Worm (Caenorhabditis elegans) whole organism, young adult: Measurements from ENCODE around the gene ppgn-1.

Experiments used
- B0019.2 ChIP-seq: fragments of 200-800 bp; sonication (Bioruptor generic); conservative IDR thresholded peaks from 2 replicates; pipeline ENCODE4 v1.3.6; 2022; ENCODE audit warnings: missing genetic modification reagents, missing genetic modification characterization, missing compliant biosample characterization
- B0035.1 ChIP-seq: sonication (generic microtip); optimal IDR thresholded peaks from 2 replicates; lab custom pipeline; 2016; ENCODE audit warnings: missing genetic modification characterization, mild to moderate bottlenecking, missing compliant biosample characterization, missing genotype, missing genetic modification reagents
- D2030.7 ChIP-seq: fragments of 200-800 bp; sonication (Bioruptor generic); IDR thresholded peaks from 2 replicates; pipeline ENCODE4 v1.3.6; 2022; ENCODE audit warnings: missing genetic modification reagents, missing genetic modification characterization, missing compliant biosample characterization
- F10E7.11 ChIP-seq: sonication (generic microtip); optimal IDR thresholded peaks from 2 replicates; lab custom pipeline; 2017; ENCODE audit warnings: mild to moderate bottlenecking, missing genetic modification characterization, moderate library complexity, missing compliant biosample characterization
- F23B12.7 ChIP-seq: sonication (generic microtip); optimal IDR thresholded peaks from 2 replicates; lab custom pipeline; 2017; ENCODE audit warnings: missing genetic modification characterization, mild to moderate bottlenecking, missing compliant biosample characterization, antibody characterized with exemption, moderate library complexity; ENCODE audit not compliant: insufficient read depth
- F52B5.7 ChIP-seq: sonication (generic microtip); optimal IDR thresholded peaks from 2 replicates; lab custom pipeline; 2016; ENCODE audit warnings: mild to moderate bottlenecking, missing genetic modification characterization, missing compliant biosample characterization
- K12H6.12 ChIP-seq: fragments of 200-800 bp; sonication (Bioruptor generic); optimal IDR thresholded peaks from 2 replicates; lab custom pipeline; 2018; ENCODE audit warnings: mild to moderate bottlenecking, missing genetic modification characterization, missing compliant biosample characterization
- T26A5.8 ChIP-seq: sonication (generic microtip); optimal IDR thresholded peaks from 2 replicates; lab custom pipeline; 2016; ENCODE audit warnings: missing genetic modification characterization, missing compliant biosample characterization
- Y53G8AR.9 ChIP-seq: fragments of 200-800 bp; sonication (Bioruptor generic); conservative IDR thresholded peaks from 2 replicates; pipeline ENCODE4 v1.3.6; 2022; ENCODE audit warnings: missing genetic modification reagents, missing genetic modification characterization, missing compliant biosample characterization
- Y67H2A.10 ChIP-seq: fragments of 200-800 bp; sonication (Bioruptor generic); conservative IDR thresholded peaks from 2 replicates; pipeline ENCODE4 v1.3.6; 2022; ENCODE audit warnings: missing genetic modification reagents, missing genetic modification characterization, missing compliant biosample characterization
- ZK185.1 ChIP-seq: sonication (generic microtip); optimal IDR thresholded peaks from 2 replicates; lab custom pipeline; 2016; ENCODE audit warnings: mild to moderate bottlenecking, missing genetic modification characterization, missing compliant biosample characterization; ENCODE audit not compliant: poor library complexity, severe bottlenecking
- akir-1 ChIP-seq: fragments of 200-800 bp; sonication (Bioruptor generic); optimal IDR thresholded peaks from 2 replicates; lab custom pipeline; 2018; ENCODE audit warnings: mild to moderate bottlenecking, missing genetic modification characterization, moderate library complexity, missing compliant biosample characterization
- ama-1 ChIP-seq, 3 experiments: fragments of 150-350 bp in 1 of 3; sonication (generic microtip) in 2 of 3; optimal IDR thresholded peaks; 2 replicates each; lab custom pipeline; 2014 to 2018; ENCODE audit warnings: missing biosample characterization in 2 of 3, missing genetic modification characterization in 2 of 3, missing genetic modification reagents in 2 of 3
- atf-7 ChIP-seq: sonication (generic microtip); optimal IDR thresholded peaks from 2 replicates; lab custom pipeline; 2017; ENCODE audit warnings: mild to moderate bottlenecking, missing genetic modification characterization, missing compliant biosample characterization
- athp-1 ChIP-seq: sonication (generic microtip); optimal IDR thresholded peaks from 2 replicates; lab custom pipeline; 2017; ENCODE audit warnings: mild to moderate bottlenecking, missing genetic modification characterization, missing compliant biosample characterization
- ceh-58 ChIP-seq: fragments of 200-800 bp; sonication (Bioruptor generic); IDR thresholded peaks from 2 replicates; pipeline ENCODE4 v1.3.6; 2022; ENCODE audit warnings: missing genetic modification characterization, missing compliant biosample characterization
- chd-7 ChIP-seq: sonication (generic microtip); optimal IDR thresholded peaks from 2 replicates; lab custom pipeline; 2016; ENCODE audit warnings: mild to moderate bottlenecking, missing genetic modification characterization, moderate library complexity, missing compliant biosample characterization
- die-1 ChIP-seq: sonication (generic microtip); optimal IDR thresholded peaks from 2 replicates; lab custom pipeline; 2016; ENCODE audit warnings: missing genotype, mild to moderate bottlenecking, missing genetic modification characterization, missing compliant biosample characterization
- efl-1 ChIP-seq: fragments of 150-350 bp; optimal IDR thresholded peaks from 2 replicates; lab custom pipeline; 2014; ENCODE audit warnings: missing biosample characterization, missing genetic modification reagents, missing genetic modification characterization
- gei-17 ChIP-seq: fragments of 200-800 bp; sonication (Bioruptor generic); optimal IDR thresholded peaks from 2 replicates; lab custom pipeline; 2018; ENCODE audit warnings: mild to moderate bottlenecking, missing genetic modification characterization, missing compliant biosample characterization
- him-1 ChIP-seq: sonication (generic microtip); optimal IDR thresholded peaks from 2 replicates; lab custom pipeline; 2016; ENCODE audit warnings: missing genotype, missing genetic modification reagents, missing genetic modification characterization, missing compliant biosample characterization
- hmg-1.2 ChIP-seq: fragments of 200-800 bp; sonication (Bioruptor generic); IDR thresholded peaks from 2 replicates; pipeline ENCODE4 v1.3.6; 2022; ENCODE audit warnings: missing genetic modification reagents, missing genetic modification characterization, missing compliant biosample characterization
- hsf-1 ChIP-seq: fragments of 200-800 bp; sonication (Bioruptor generic); IDR thresholded peaks from 2 replicates; pipeline ENCODE4 v1.3.6; 2022; ENCODE audit warnings: missing genetic modification reagents, missing genetic modification characterization, missing compliant biosample characterization
- lin-26 ChIP-seq: fragments of 200-800 bp; sonication (Bioruptor generic); IDR thresholded peaks from 2 replicates; pipeline ENCODE4 v1.3.6; 2022; ENCODE audit warnings: missing genetic modification reagents, missing genetic modification characterization, missing compliant biosample characterization
- lin-35 ChIP-seq, 3 experiments: fragments of 150-350 bp in 2 of 3; sonication (generic microtip) in 1 of 3; optimal IDR thresholded peaks; 2 replicates each; lab custom pipeline; 2014 to 2018; ENCODE audit warnings: missing biosample characterization in 3 of 3, missing genetic modification characterization in 3 of 3, missing genetic modification reagents in 3 of 3
- lin-40 ChIP-seq: sonication (generic microtip); optimal IDR thresholded peaks from 2 replicates; lab custom pipeline; 2016; ENCODE audit warnings: missing genetic modification characterization, mild to moderate bottlenecking, missing compliant biosample characterization, missing genotype, missing genetic modification reagents
- lsl-1 ChIP-seq: fragments of 200-800 bp; sonication (Bioruptor generic); optimal IDR thresholded peaks from 2 replicates; lab custom pipeline; 2018; ENCODE audit warnings: mild to moderate bottlenecking, missing genetic modification characterization, moderate library complexity, missing compliant biosample characterization
- lsy-27 ChIP-seq: sonication (generic microtip); optimal IDR thresholded peaks from 2 replicates; lab custom pipeline; 2017; ENCODE audit warnings: missing genetic modification characterization, mild to moderate bottlenecking, missing compliant biosample characterization, antibody characterized with exemption, missing genotype, borderline replicate concordance; ENCODE audit not compliant: insufficient read depth
- madf-10 ChIP-seq: sonication (generic microtip); optimal IDR thresholded peaks from 2 replicates; lab custom pipeline; 2016; ENCODE audit warnings: mild to moderate bottlenecking, missing genetic modification characterization, missing compliant biosample characterization
- madf-3 ChIP-seq: fragments of 200-800 bp; sonication (Bioruptor generic); IDR thresholded peaks from 2 replicates; pipeline ENCODE4 v1.3.6; 2022; ENCODE audit warnings: missing genetic modification reagents, missing genetic modification characterization, missing compliant biosample characterization
- mel-28 ChIP-seq: sonication (generic microtip); optimal IDR thresholded peaks from 2 replicates; lab custom pipeline; 2016; ENCODE audit warnings: borderline replicate concordance, mild to moderate bottlenecking, missing genetic modification characterization, missing compliant biosample characterization
- mes-4 ChIP-seq: sonication (generic microtip); optimal IDR thresholded peaks from 2 replicates; lab custom pipeline; 2016; ENCODE audit warnings: missing genotype, missing genetic modification characterization, missing compliant biosample characterization
- nfya-2 ChIP-seq: fragments of 200-800 bp; sonication (Bioruptor generic); IDR thresholded peaks from 2 replicates; pipeline ENCODE4 v1.3.6; 2022; ENCODE audit warnings: missing genetic modification reagents, missing genetic modification characterization, missing compliant biosample characterization
- nhr-90 ChIP-seq: sonication (generic microtip); optimal IDR thresholded peaks from 2 replicates; lab custom pipeline; 2016; ENCODE audit warnings: missing genotype, mild to moderate bottlenecking, missing genetic modification characterization, missing compliant biosample characterization
- pbrm-1 ChIP-seq: fragments of 200-800 bp; sonication (Bioruptor generic); IDR thresholded peaks from 2 replicates; pipeline ENCODE4 v1.3.6; 2022; ENCODE audit warnings: missing genetic modification reagents, missing genetic modification characterization, missing compliant biosample characterization
- rec-8 ChIP-seq, 2 experiments: sonication (generic microtip); optimal IDR thresholded peaks; 2 replicates each; lab custom pipeline; 2016; ENCODE audit warnings: mild to moderate bottlenecking in 2 of 2, missing genetic modification characterization in 2 of 2, missing genetic modification reagents in 2 of 2, missing genotype in 2 of 2, missing biosample characterization in 1 of 2, missing compliant biosample characterization in 1 of 2, moderate library complexity in 1 of 2
- repo-1 ChIP-seq: sonication (generic microtip); optimal IDR thresholded peaks from 2 replicates; lab custom pipeline; 2017; ENCODE audit warnings: mild to moderate bottlenecking, missing genetic modification characterization, missing compliant biosample characterization
- snpc-3.4 ChIP-seq: sonication (generic microtip); optimal IDR thresholded peaks from 2 replicates; lab custom pipeline; 2017; ENCODE audit warnings: missing genetic modification characterization, mild to moderate bottlenecking, missing compliant biosample characterization, antibody characterized with exemption, moderate library complexity, missing genotype, missing genetic modification reagents
- sptf-2 ChIP-seq: fragments of 200-800 bp; sonication (Bioruptor generic); optimal IDR thresholded peaks from 2 replicates; lab custom pipeline; 2018; ENCODE audit warnings: mild to moderate bottlenecking, missing genetic modification characterization, missing compliant biosample characterization
- tbp1 ChIP-seq: fragments of 200-800 bp; sonication (Bioruptor generic); optimal IDR thresholded peaks from 2 replicates; lab custom pipeline; 2018; ENCODE audit warnings: mild to moderate bottlenecking, missing genetic modification characterization, missing compliant biosample characterization
- tbx-9 ChIP-seq: sonication (generic microtip); optimal IDR thresholded peaks from 2 replicates; lab custom pipeline; 2016; ENCODE audit warnings: borderline replicate concordance, missing genetic modification characterization, inconsistent platforms, missing compliant biosample characterization
- unc-62 ChIP-seq: fragments of 150-350 bp; optimal IDR thresholded peaks from 2 replicates; lab custom pipeline; 2014; ENCODE audit warnings: missing biosample characterization, missing genetic modification reagents, missing genetic modification characterization
- zfh-2 ChIP-seq: fragments of 200-800 bp; sonication (Bioruptor generic); conservative IDR thresholded peaks from 2 replicates; pipeline ENCODE4 v1.3.6; 2022; ENCODE audit warnings: missing genetic modification reagents, missing genetic modification characterization, missing compliant biosample characterization
- ztf-18 ChIP-seq: sonication (generic microtip); optimal IDR thresholded peaks from 2 replicates; lab custom pipeline; 2016; ENCODE audit warnings: missing genotype, mild to moderate bottlenecking, missing genetic modification characterization, missing compliant biosample characterization
- ztf-26 ChIP-seq: sonication (generic microtip); optimal IDR thresholded peaks from 2 replicates; lab custom pipeline; 2017; ENCODE audit warnings: missing genetic modification characterization, missing compliant biosample characterization
- ztf-3 ChIP-seq: fragments of 200-800 bp; sonication (Bioruptor generic); optimal IDR thresholded peaks from 2 replicates; lab custom pipeline; 2018; ENCODE audit warnings: mild to moderate bottlenecking, missing genetic modification characterization, missing compliant biosample characterization
- ztf-6 ChIP-seq: fragments of 200-800 bp; sonication (Bioruptor generic); IDR thresholded peaks from 2 replicates; pipeline ENCODE4 v1.3.6; 2022; ENCODE audit warnings: missing genetic modification reagents, missing genetic modification characterization, missing compliant biosample characterization

Gene ppgn-1

DNA sequence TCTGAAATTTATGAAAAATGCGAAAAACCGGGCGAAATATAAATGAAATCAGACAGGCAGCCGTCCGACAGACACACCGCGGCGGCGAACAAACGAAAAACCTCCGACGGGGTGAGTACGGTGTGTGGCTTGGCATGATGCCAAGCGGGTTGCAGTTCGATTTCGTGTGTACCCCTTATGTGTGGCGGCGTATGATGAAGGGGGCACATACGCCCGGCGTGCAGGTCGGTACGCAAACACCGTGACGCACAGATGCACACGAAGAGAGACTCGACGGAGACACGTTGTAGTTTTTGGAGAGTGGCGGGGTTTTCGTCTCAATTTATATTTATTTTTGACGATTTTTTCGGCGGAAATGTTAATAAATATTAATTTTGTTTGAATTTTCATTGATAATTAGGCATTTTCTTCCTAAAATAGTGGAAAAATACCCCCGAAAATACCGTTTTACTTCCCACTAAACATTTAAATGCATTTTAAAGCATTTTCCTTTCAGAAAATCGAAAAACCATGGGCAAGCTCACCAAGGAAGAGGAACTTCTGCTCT is 40.3 kb upstream of the ppgn-1 start, which contains the start of gene trap-3 (continued):
- TF ChIP-seq lsy-27 (tag; lab: Kevin White, UChicago), result peak; percentile 61
- peak; percentile 74 for TF ChIP-seq lin-26 (GFP tag; lab: Robert Waterston, UW)
- peak; percentile 91 for TF ChIP-seq snpc-3.4 (tag; lab: Kevin White, UChicago)
- TF ChIP-seq lsl-1 (GFP tag; lab: Kevin White, UChicago), result peak; percentile 88
- TF ChIP-seq sptf-2 (GFP tag; lab: Kevin White, UChicago), result no peak
- no peak for TF ChIP-seq tbx-9 (tag; lab: Kevin White, UChicago)
- TF ChIP-seq unc-62, result peak; percentile 22
- peak; percentile 98 for TF ChIP-seq zfh-2 (GFP tag; lab: Robert Waterston, UW)
- TF ChIP-seq mes-4 (tag; lab: Kevin White, UChicago), result no peak
- peak; percentile 91 for TF ChIP-seq F23B12.7 (tag; lab: Kevin White, UChicago)
- TF ChIP-seq him-1, result peak; percentile 89
- peak; percentile 73 for TF ChIP-seq efl-1
- TF ChIP-seq F52B5.7 (tag; lab: Kevin White, UChicago), result peak; percentile 85
- TF ChIP-seq ZK185.1, result no peak
- peak; percentile 75 for TF ChIP-seq hsf-1 (GFP tag; lab: Robert Waterston, UW)
- no peak for TF ChIP-seq ama-1 (optimal IDR thresholded peaks at IDR 0.05; lab: Kevin White, UChicago)
- TF ChIP-seq ama-1 (GFP tag; optimal IDR thresholded peaks at IDR 0.05; lab: Kevin White, UChicago), result peak in 1 of 2 experiments; percentile 61
- TF ChIP-seq Y53G8AR.9, result peak; percentile 98
- no peak for TF ChIP-seq akir-1 (GFP tag; lab: Kevin White, UChicago)
- peak; percentile 77 for TF ChIP-seq tbp1 (GFP tag; lab: Kevin White, UChicago)
- TF ChIP-seq chd-7 (tag; lab: Kevin White, UChicago), result peak; percentile 95
- peak; percentile 89 for TF ChIP-seq ztf-18 (tag; lab: Kevin White, UChicago)
- TF ChIP-seq athp-1 (tag; lab: Kevin White, UChicago), result peak; percentile 92
- TF ChIP-seq ztf-26, result peak; percentile 97
- peak; percentile 96 for TF ChIP-seq D2030.7
- TF ChIP-seq ztf-6 (GFP tag; lab: Robert Waterston, UW), result peak; percentile 89
- TF ChIP-seq madf-10 (tag; lab: Kevin White, UChicago), result peak; percentile 93
- peak; percentile 66 for TF ChIP-seq die-1 (tag; lab: Kevin White, UChicago)
- TF ChIP-seq rec-8 (tag; optimal IDR thresholded peaks at IDR 0.05; lab: Kevin White, UChicago), result peak in 1 of 2 experiments; percentile 59
- TF ChIP-seq pbrm-1 (GFP tag; lab: Robert Waterston, UW), result peak; percentile 96
- peak; percentile 98 for TF ChIP-seq K12H6.12 (tag; lab: Kevin White, UChicago)
- peak; percentile 82 for TF ChIP-seq B0019.2 (GFP tag; lab: Robert Waterston, UW)
- peak; percentile 68 for TF ChIP-seq mel-28 (tag; lab: Kevin White, UChicago)
- no peak for TF ChIP-seq F10E7.11 (tag; lab: Kevin White, UChicago)
- TF ChIP-seq B0035.1, result peak; percentile 83
- TF ChIP-seq lin-40 (tag; lab: Kevin White, UChicago), result peak; percentile 97
- TF ChIP-seq ceh-58 (GFP tag; lab: Robert Waterston, UW), result no peak
- peak; percentile 79 for TF ChIP-seq Y67H2A.10 (GFP tag; lab: Robert Waterston, UW)
- peak; percentile 98 for TF ChIP-seq nhr-90 (tag; lab: Kevin White, UChicago)
- peak; percentile 92 for TF ChIP-seq atf-7 (tag; lab: Kevin White, UChicago)
- peak; percentile 83 for TF ChIP-seq gei-17 (GFP tag; lab: Kevin White, UChicago)
- TF ChIP-seq lin-35 (GFP tag; optimal IDR thresholded peaks at IDR 0.05; lab: Kevin White, UChicago), result peak in 2 of 3 experiments; percentile 13 to 86
- TF ChIP-seq T26A5.8 (tag; lab: Kevin White, UChicago), result no peak
- TF ChIP-seq ztf-3 (GFP tag; lab: Kevin White, UChicago), result peak; percentile 82
- peak; percentile 97 for TF ChIP-seq hmg-1.2
- TF ChIP-seq madf-3 (GFP tag; lab: Robert Waterston, UW), result peak; percentile 96
- TF ChIP-seq nfya-2, result 0 out of 2 replicates have a peak, but pooled peaks have one; percentile 46
- TF ChIP-seq repo-1 (tag; lab: Kevin White, UChicago), result peak; percentile 87
